Fruit fly (Drosophila melanogaster): ENCODE results near the gene CG34452.
A peak's percentile ranks its signal among the peaks of the same experiment; 100 is the strongest.

Gene CG34452

dm6 chr3L:15715788-15716503 is 28.2 kb upstream of the CG34452 start, which contains the start of gene CG42571 (continued):
- TF ChIP-seq yki (optimal IDR thresholded peaks at IDR 0.05) = no peak
- no peak for TF ChIP-seq CG8478 (optimal IDR thresholded peaks at IDR 0.05)
- TF ChIP-seq CHES-1-like (GFP tag; optimal IDR thresholded peaks at IDR 0.05) = no peak
- no peak; the same call in 2 of the 3 replicates for TF ChIP-seq B-H1 (GFP tag; IDR thresholded peaks at IDR 0.05)
- no peak for TF ChIP-seq CG13296 (GFP tag; optimal IDR thresholded peaks at IDR 0.05)
- no peak for TF ChIP-seq CG11560 (tag; IDR thresholded peaks at IDR 0.05)
- no peak for TF ChIP-seq vfl (GFP tag; optimal IDR thresholded peaks at IDR 0.05)
- no peak for TF ChIP-seq Dip3 (GFP tag; optimal IDR thresholded peaks at IDR 0.05)
- no peak for TF ChIP-seq B-H2 (GFP tag; optimal IDR thresholded peaks at IDR 0.05)
- peak; percentile 50 for TF ChIP-seq Blimp-1 (GFP tag; optimal IDR thresholded peaks at IDR 0.05)
- no peak for TF ChIP-seq CG9932 (GFP tag; IDR thresholded peaks at IDR 0.05)
- TF ChIP-seq pros (GFP tag; optimal IDR thresholded peaks at IDR 0.05) = no peak
- TF ChIP-seq Ssrp (tag; optimal IDR thresholded peaks at IDR 0.05) = no peak
- no peak for TF ChIP-seq CG31388 (GFP tag; optimal IDR thresholded peaks at IDR 0.05)
- no peak for TF ChIP-seq Mrtf (GFP tag; IDR thresholded peaks at IDR 0.05)
- no peak for TF ChIP-seq CG7839 (tag; optimal IDR thresholded peaks at IDR 0.05)
- peak; percentile 40 for TF ChIP-seq NC2α (GFP tag; optimal IDR thresholded peaks at IDR 0.05)
- TF ChIP-seq CG13287 (GFP tag; IDR thresholded peaks at IDR 0.05; ENCODE audit: partially characterized antibody) = no peak
- TF ChIP-seq CG6689 (GFP tag; IDR thresholded peaks at IDR 0.05) = no peak
- no peak for TF ChIP-seq amos (GFP tag; IDR thresholded peaks at IDR 0.05; ENCODE audit: partially characterized antibody)
- no peak for TF ChIP-seq ab (GFP tag; optimal IDR thresholded peaks at IDR 0.05)
- peak; percentile 60; the same call in 1 of the 2 replicates for TF ChIP-seq stc (GFP tag; IDR thresholded peaks at IDR 0.05)
- TF ChIP-seq chm (GFP tag; IDR thresholded peaks at IDR 0.05) = peak; percentile 50; the same call in 1 of the 2 replicates
- peak; percentile 43 for TF ChIP-seq CG12942 (GFP tag; optimal IDR thresholded peaks at IDR 0.05)
- TF ChIP-seq Six4 (GFP tag; optimal IDR thresholded peaks at IDR 0.05) = peak; percentile 37
- no peak for TF ChIP-seq H2.0 (GFP tag; IDR thresholded peaks at IDR 0.05)
- TF ChIP-seq CG32767 (GFP tag; IDR thresholded peaks at IDR 0.05) = no peak
- 0 out of 2 replicates have a peak, but pooled peaks have one; percentile 18 for TF ChIP-seq CG10959 (GFP tag; IDR thresholded peaks at IDR 0.05)
- TF ChIP-seq Neu2 (GFP tag; optimal IDR thresholded peaks at IDR 0.05; ENCODE audit: borderline replicate concordance) = no peak
- TF ChIP-seq seq (GFP tag; IDR thresholded peaks at IDR 0.05) = peak; percentile 66; the same call in 1 of the 2 replicates
- no peak for TF ChIP-seq crc (GFP tag; optimal IDR thresholded peaks at IDR 0.05)
- TF ChIP-seq ken (GFP tag; IDR thresholded peaks at IDR 0.05) = no peak
- TF ChIP-seq CG31224 (GFP tag; IDR thresholded peaks at IDR 0.05) = no peak
- TF ChIP-seq Ravus (GFP tag; IDR thresholded peaks at IDR 0.05) = no peak
- TF ChIP-seq gt (GFP tag; IDR thresholded peaks at IDR 0.05) = no peak
- TF ChIP-seq CG5180 (GFP tag; optimal IDR thresholded peaks at IDR 0.05) = peak; percentile 50
- TF ChIP-seq Lhr (GFP tag; optimal IDR thresholded peaks at IDR 0.05) = peak; percentile 41
- TF ChIP-seq Oaz (GFP tag; IDR thresholded peaks at IDR 0.05) = 0 out of 2 replicates have a peak, but pooled peaks have one; percentile 21
- no peak for TF ChIP-seq Doc2 (GFP tag; IDR thresholded peaks at IDR 0.05)
- TF ChIP-seq zfh2 (GFP tag; optimal IDR thresholded peaks at IDR 0.05) = no peak
- peak; percentile 28 for TF ChIP-seq CG8944 (GFP tag; optimal IDR thresholded peaks at IDR 0.05)
- peak; percentile 60 for TF ChIP-seq CG15696 (tag; optimal IDR thresholded peaks at IDR 0.05)
- peak; percentile 30 for TF ChIP-seq Nf-YB (GFP tag; optimal IDR thresholded peaks at IDR 0.05)
- TF ChIP-seq CG2116 (GFP tag; optimal IDR thresholded peaks at IDR 0.05) = peak; percentile 15
- no peak for TF ChIP-seq Hmx (GFP tag; optimal IDR thresholded peaks at IDR 0.05)
- peak; percentile 30 for TF ChIP-seq CG16863 (GFP tag; optimal IDR thresholded peaks at IDR 0.05)
- 0 out of 2 replicates have a peak, but pooled peaks have one; percentile 5 for TF ChIP-seq Ada2b (GFP tag; IDR thresholded peaks at IDR 0.05)
- TF ChIP-seq CG6654 (GFP tag; optimal IDR thresholded peaks at IDR 0.05) = no peak
- TF ChIP-seq sima (GFP tag; optimal IDR thresholded peaks at IDR 0.05) = no peak
- TF ChIP-seq ac (GFP tag; optimal IDR thresholded peaks at IDR 0.05) = peak; percentile 80
- TF ChIP-seq chif (GFP tag; optimal IDR thresholded peaks at IDR 0.05) = peak; percentile 22 to 36
